Worm (Caenorhabditis elegans): ENCODE results near the gene srw-120.

DNA sequence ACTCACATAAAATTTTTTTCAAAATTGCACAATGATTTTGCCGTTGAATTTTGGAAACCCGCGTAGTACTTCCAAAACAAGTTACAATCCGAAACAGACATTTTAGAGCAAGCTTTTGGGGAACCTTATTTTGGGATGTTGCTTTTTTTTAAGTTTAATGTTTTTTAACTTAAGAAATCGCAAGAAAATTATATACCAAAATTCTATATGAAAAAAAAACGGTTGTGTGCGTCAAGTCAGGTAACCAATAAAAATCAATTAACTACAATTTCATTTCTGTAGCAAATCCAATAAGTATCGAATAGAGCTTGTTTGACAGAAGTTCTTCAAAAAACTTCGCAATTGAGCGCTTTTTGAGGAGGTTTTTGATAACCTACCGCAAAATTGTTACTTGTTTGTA, 12.7 kb downstream of the srw-120 start, which contains the start of gene srw-117:
- TF ChIP-seq pes-1 (GFP tag; IDR thresholded peaks at IDR 0.05) = no peak
- no peak for TF ChIP-seq hnd-1 (tag; optimal IDR thresholded peaks at IDR 0.05)
- TF ChIP-seq ama-1 (optimal IDR thresholded peaks at IDR 0.05) = no peak
- no peak for TF ChIP-seq tbx-37 (GFP tag; conservative IDR thresholded peaks at IDR 0.05)
- no peak for TF ChIP-seq tbx-11 (GFP tag; IDR thresholded peaks at IDR 0.05)
- TF ChIP-seq F13C5.2 (tag; optimal IDR thresholded peaks at IDR 0.05) = no peak
- TF ChIP-seq hmbx-1 (tag; optimal IDR thresholded peaks at IDR 0.05) = no peak
- TF ChIP-seq scrt-1 (GFP tag; IDR thresholded peaks at IDR 0.05) = no peak
- no peak for TF ChIP-seq aly-1 (tag; optimal IDR thresholded peaks at IDR 0.05)
- TF ChIP-seq flt-1 (GFP tag; IDR thresholded peaks at IDR 0.05) = no peak

Data from whole organism, early embryonic.